Worm (Caenorhabditis elegans) whole organism, L3 larva: Measurements from ENCODE around the gene T21B10.4.

Experiments
- R02D3.7 ChIP-seq: fragments of 150-350 bp; optimal IDR thresholded peaks from 2 replicates; lab custom pipeline; 2014; ENCODE audit warnings: missing biosample characterization, missing genetic modification characterization
- ama-1 ChIP-seq: fragments of 150-350 bp; optimal IDR thresholded peaks from 2 replicates; lab custom pipeline; 2018
- ceh-82 ChIP-seq: fragments of 150-350 bp; optimal IDR thresholded peaks from 2 replicates; lab custom pipeline; 2014; ENCODE audit warnings: missing biosample characterization, missing genetic modification characterization
- ceh-9 ChIP-seq: sonication (generic microtip); optimal IDR thresholded peaks from 2 replicates; lab custom pipeline; 2018; ENCODE audit warnings: missing biosample characterization, missing genetic modification characterization
- daf-12 ChIP-seq: fragments of 150-350 bp; optimal IDR thresholded peaks from 2 replicates; lab custom pipeline; 2014; ENCODE audit warnings: missing biosample characterization, missing genetic modification reagents, missing genetic modification characterization
- egl-5 ChIP-seq: fragments of 150-350 bp; optimal IDR thresholded peaks from 2 replicates; lab custom pipeline; 2017; ENCODE audit warnings: missing biosample characterization, missing genetic modification reagents, missing genetic modification characterization, inconsistent platforms
- elt-1 ChIP-seq: fragments of 150-350 bp; optimal IDR thresholded peaks from 2 replicates; lab custom pipeline; 2014; ENCODE audit warnings: missing biosample characterization, missing genetic modification characterization
- elt-2 ChIP-seq: sonication (generic microtip); optimal IDR thresholded peaks from 2 replicates; lab custom pipeline; 2016; ENCODE audit warnings: missing genetic modification reagents, mild to moderate bottlenecking, missing genetic modification characterization, missing compliant biosample characterization
- elt-3 ChIP-seq, 3 experiments: fragments of 150-350 bp in 1 of 3; sonication (generic microtip) in 2 of 3; optimal IDR thresholded peaks; 2 replicates in 2 of 3; 4 replicates in 1 of 3; lab custom pipeline; 2014 to 2017; ENCODE audit warnings: missing biosample characterization in 3 of 3, missing genetic modification characterization in 3 of 3
- fkh-10 ChIP-seq: sonication (generic microtip); optimal IDR thresholded peaks from 2 replicates; lab custom pipeline; 2017; ENCODE audit warnings: missing biosample characterization, missing genetic modification reagents, missing genetic modification characterization
- fkh-2 ChIP-seq: fragments of 150-350 bp; optimal IDR thresholded peaks from 2 replicates; lab custom pipeline; 2014; ENCODE audit warnings: missing biosample characterization, missing genetic modification reagents, missing genetic modification characterization
- fos-1 ChIP-seq: fragments of 150-350 bp; optimal IDR thresholded peaks from 2 replicates; lab custom pipeline; 2014; ENCODE audit warnings: missing biosample characterization, missing genetic modification characterization
- hmg-11 ChIP-seq: sonication (generic microtip); optimal IDR thresholded peaks from 2 replicates; lab custom pipeline; 2016; ENCODE audit warnings: missing genetic modification characterization, missing compliant biosample characterization
- jun-1 ChIP-seq: fragments of 150-350 bp; optimal IDR thresholded peaks from 2 replicates; lab custom pipeline; 2014; ENCODE audit warnings: missing biosample characterization, missing genetic modification reagents, missing genetic modification characterization
- lin-15B ChIP-seq: fragments of 150-350 bp; optimal IDR thresholded peaks from 2 replicates; lab custom pipeline; 2014; ENCODE audit warnings: missing biosample characterization, missing genetic modification characterization
- lin-39 ChIP-seq: fragments of 150-350 bp; optimal IDR thresholded peaks from 2 replicates; lab custom pipeline; 2018; ENCODE audit warnings: missing biosample characterization, missing genetic modification reagents, missing genetic modification characterization
- mdl-1 ChIP-seq: fragments of 150-350 bp; optimal IDR thresholded peaks from 2 replicates; lab custom pipeline; 2014; ENCODE audit warnings: missing biosample characterization, missing genetic modification characterization
- mml-1 ChIP-seq: fragments of 150-350 bp; sonication (generic microtip); optimal IDR thresholded peaks from 3 replicates; lab custom pipeline; 2014; ENCODE audit warnings: missing biosample characterization, missing genetic modification characterization
- nfya-1 ChIP-seq: sonication (generic microtip); optimal IDR thresholded peaks from 2 replicates; lab custom pipeline; 2017; ENCODE audit warnings: missing genetic modification characterization, mild to moderate bottlenecking, missing compliant biosample characterization, antibody characterized with exemption, moderate library complexity; ENCODE audit not compliant: insufficient read depth
- nhr-11 ChIP-seq: fragments of 150-350 bp; optimal IDR thresholded peaks from 2 replicates; lab custom pipeline; 2014; ENCODE audit warnings: missing biosample characterization, missing genetic modification characterization
- nhr-12 ChIP-seq: fragments of 150-350 bp; optimal IDR thresholded peaks from 2 replicates; lab custom pipeline; 2014; ENCODE audit warnings: missing biosample characterization, missing genetic modification characterization
- nhr-25 ChIP-seq: sonication (generic microtip); optimal IDR thresholded peaks from 2 replicates; lab custom pipeline; 2017; ENCODE audit warnings: missing biosample characterization, missing genetic modification characterization
- nhr-28 ChIP-seq: fragments of 150-350 bp; optimal IDR thresholded peaks from 2 replicates; lab custom pipeline; 2014; ENCODE audit warnings: missing biosample characterization, missing genetic modification characterization
- nhr-43 ChIP-seq: sonication (generic microtip); optimal IDR thresholded peaks from 2 replicates; lab custom pipeline; 2016; ENCODE audit warnings: mild to moderate bottlenecking, missing genetic modification characterization, missing compliant biosample characterization; ENCODE audit not compliant: poor library complexity, severe bottlenecking
- nhr-67 ChIP-seq: fragments of 150-350 bp; optimal IDR thresholded peaks from 2 replicates; lab custom pipeline; 2014; ENCODE audit warnings: missing biosample characterization, missing genetic modification characterization
- nhr-77 ChIP-seq: fragments of 150-350 bp; optimal IDR thresholded peaks from 2 replicates; lab custom pipeline; 2014; ENCODE audit warnings: missing biosample characterization, missing genetic modification characterization
- pha-4 ChIP-seq: fragments of 150-350 bp; optimal IDR thresholded peaks from 2 replicates; lab custom pipeline; 2014; ENCODE audit warnings: missing biosample characterization, missing genetic modification reagents, missing genetic modification characterization
- pqm-1 ChIP-seq: fragments of 150-350 bp; optimal IDR thresholded peaks from 2 replicates; lab custom pipeline; 2017; ENCODE audit warnings: missing biosample characterization, missing genetic modification characterization, inconsistent platforms
- skn-1 ChIP-seq: fragments of 150-350 bp; optimal IDR thresholded peaks from 2 replicates; lab custom pipeline; 2014; ENCODE audit warnings: missing biosample characterization, missing genetic modification characterization
- tbx-2 ChIP-seq: sonication (generic microtip); optimal IDR thresholded peaks from 2 replicates; lab custom pipeline; 2016; ENCODE audit warnings: mild to moderate bottlenecking, missing genetic modification characterization, missing compliant biosample characterization
- unc-39 ChIP-seq: sonication (generic microtip); optimal IDR thresholded peaks from 4 replicates; lab custom pipeline; 2017; ENCODE audit warnings: missing biosample characterization, missing genetic modification characterization
- unc-62 ChIP-seq: fragments of 150-350 bp; sonication (generic microtip); optimal IDR thresholded peaks from 4 replicates; lab custom pipeline; 2014; ENCODE audit warnings: missing biosample characterization, missing genetic modification reagents, missing genetic modification characterization
- ztf-11 ChIP-seq: fragments of 150-350 bp; optimal IDR thresholded peaks from 2 replicates; lab custom pipeline; 2014; ENCODE audit warnings: missing biosample characterization, missing genetic modification characterization
- ztf-4 ChIP-seq: fragments of 150-350 bp; optimal IDR thresholded peaks from 2 replicates; lab custom pipeline; 2014; ENCODE audit warnings: missing biosample characterization, missing genetic modification characterization

The T21B10.4 gene

DNA sequence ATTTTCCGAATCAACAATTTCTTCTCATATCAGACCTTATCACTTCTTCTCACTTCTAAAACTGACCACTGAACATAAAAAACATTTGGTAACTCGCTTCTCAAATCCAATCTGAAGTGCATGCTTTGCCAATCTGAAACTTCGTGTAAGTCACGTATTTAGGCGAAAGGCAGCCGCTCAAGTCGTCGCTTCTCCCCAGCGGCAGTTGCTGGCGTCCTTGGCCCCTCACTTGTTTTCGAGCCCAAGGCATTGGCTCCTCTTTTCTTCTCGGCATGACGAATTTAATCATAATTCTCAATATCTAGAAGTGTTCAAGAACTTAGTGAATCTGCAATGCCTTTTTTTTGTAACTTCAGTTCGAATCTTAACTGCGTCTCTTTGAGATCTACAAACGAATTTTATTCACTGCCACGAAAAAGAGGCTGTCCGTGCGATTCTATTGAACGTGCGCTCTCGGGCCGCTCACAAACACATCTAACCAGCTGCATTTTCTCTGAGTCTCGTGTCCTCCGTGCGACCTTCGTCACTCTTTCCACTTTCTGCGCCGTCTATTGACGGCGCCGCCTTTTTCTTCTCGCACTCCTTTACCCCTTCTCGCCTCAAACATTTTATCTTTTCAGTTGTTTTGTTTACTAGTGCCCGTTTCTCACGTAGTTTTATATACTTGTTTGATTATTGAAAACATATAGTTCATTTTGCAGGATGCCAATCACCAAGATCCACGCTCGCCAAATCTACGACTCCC is 9.1 kb upstream of the T21B10.4 start:
- peak; percentile 46 for TF ChIP-seq ama-1
- peak; percentile 13 for TF ChIP-seq lin-15B (tag; lab: Kevin White, UChicago)
- peak; percentile 48 for TF ChIP-seq nfya-1 (tag; lab: Kevin White, UChicago)
- TF ChIP-seq mdl-1 (tag; lab: Kevin White, UChicago) = no peak
- TF ChIP-seq ztf-11 = no peak
- no peak for TF ChIP-seq elt-1 (tag; lab: Kevin White, UChicago)
- peak; percentile 60 for TF ChIP-seq pha-4 (tag; lab: Kevin White, UChicago)
- peak; percentile 28 for TF ChIP-seq nhr-25 (tag; lab: Kevin White, UChicago)
- peak; percentile 42 for TF ChIP-seq hmg-11
- TF ChIP-seq elt-2 (tag; lab: Kevin White, UChicago) = peak; percentile 27
- TF ChIP-seq skn-1 (tag; lab: Kevin White, UChicago) = no peak
- peak; percentile 41 for TF ChIP-seq egl-5
- no peak for TF ChIP-seq lin-39 (tag; lab: Kevin White, UChicago)
- no peak for TF ChIP-seq pqm-1 (tag; lab: Kevin White, UChicago)

- TF ChIP-seq nhr-43 = no peak
- no peak for TF ChIP-seq hmg-11
- no peak for TF ChIP-seq nhr-25 (tag; lab: Kevin White, UChicago)
- no peak for TF ChIP-seq jun-1
- TF ChIP-seq fkh-10 (GFP tag; lab: Kevin White, UChicago) = no peak
These were observed 8.3 kb upstream of the T21B10.4 start for ce11 chrII:8932392-8932791.

ce11 chrII:8933693-8934432 is 6.8 kb upstream of the T21B10.4 start, which contains the start of gene T21B10.3:
Gene T21B10.3 (plus strand): TSS chrII:8934382.
- no peak for TF ChIP-seq nhr-12 (tag; lab: Kevin White, UChicago)
- TF ChIP-seq nhr-28 (tag; lab: Kevin White, UChicago) = no peak
- no peak for TF ChIP-seq lin-39 (tag; lab: Kevin White, UChicago)
- TF ChIP-seq R02D3.7 (tag; lab: Kevin White, UChicago) = peak; percentile 33
- peak; percentile 15 for TF ChIP-seq nhr-43
- TF ChIP-seq mml-1 = no peak
- TF ChIP-seq nhr-25 (tag; lab: Kevin White, UChicago) = no peak
- no peak for TF ChIP-seq fkh-2 (tag; lab: Kevin White, UChicago)
- TF ChIP-seq ceh-82 = no peak
- TF ChIP-seq nhr-77 (tag; lab: Kevin White, UChicago) = no peak
- no peak for TF ChIP-seq lin-15B (tag; lab: Kevin White, UChicago)
- peak; percentile 96 for TF ChIP-seq ama-1
- TF ChIP-seq mdl-1 (tag; lab: Kevin White, UChicago) = no peak
- no peak for TF ChIP-seq daf-12 (tag; lab: Kevin White, UChicago)
- TF ChIP-seq elt-1 (tag; lab: Kevin White, UChicago) = no peak
- TF ChIP-seq nfya-1 (tag; lab: Kevin White, UChicago) = peak; percentile 4
- no peak for TF ChIP-seq nhr-67 (tag; lab: Kevin White, UChicago)
- peak; percentile 31 for TF ChIP-seq hmg-11
- TF ChIP-seq unc-39 = no peak
- no peak for TF ChIP-seq skn-1 (tag; lab: Kevin White, UChicago)
- TF ChIP-seq jun-1 = no peak
- no peak for TF ChIP-seq ztf-4 (tag; lab: Kevin White, UChicago)
- no peak for TF ChIP-seq ztf-11
- no peak for TF ChIP-seq unc-62 (GFP tag; lab: Kevin White, UChicago)
- TF ChIP-seq fos-1 (tag; lab: Kevin White, UChicago) = no peak
- no peak for TF ChIP-seq elt-3 (tag; optimal IDR thresholded peaks at IDR 0.05; lab: Kevin White, UChicago)
- TF ChIP-seq, all 47 proteins: peak for 5

ce11 chrII:8938907-8939622 is 1.6 kb upstream of the T21B10.4 start:
- TF ChIP-seq tbx-2 (tag; lab: Kevin White, UChicago) = no peak
- no peak for TF ChIP-seq elt-3 (tag; optimal IDR thresholded peaks at IDR 0.05; lab: Kevin White, UChicago)
- no peak for TF ChIP-seq nhr-11 (tag; lab: Kevin White, UChicago)
- no peak for TF ChIP-seq unc-62 (GFP tag; lab: Kevin White, UChicago)
- no peak for TF ChIP-seq ceh-9
- TF ChIP-seq elt-1 (tag; lab: Kevin White, UChicago) = no peak
- TF ChIP-seq pha-4 (tag; lab: Kevin White, UChicago) = no peak
- TF ChIP-seq pqm-1 (tag; lab: Kevin White, UChicago) = no peak
- no peak for TF ChIP-seq lin-39 (tag; lab: Kevin White, UChicago)
- TF ChIP-seq skn-1 (tag; lab: Kevin White, UChicago) = no peak
- no peak for TF ChIP-seq nhr-77 (tag; lab: Kevin White, UChicago)
- TF ChIP-seq fkh-2 (tag; lab: Kevin White, UChicago) = no peak
- no peak for TF ChIP-seq nhr-67 (tag; lab: Kevin White, UChicago)
- TF ChIP-seq R02D3.7 (tag; lab: Kevin White, UChicago) = no peak
- TF ChIP-seq, all 47 proteins: peak for 0
